Worm (Caenorhabditis elegans) whole organism, L3 larva: ENCODE data around the gene srz-1.

Experiments used
- nhr-28 ChIP-seq: fragments of 150-350 bp; optimal IDR thresholded peaks from 2 replicates; lab custom pipeline; 2014; ENCODE audit warnings: missing biosample characterization, missing genetic modification characterization
- snpc-4 ChIP-seq: fragments of 150-350 bp; optimal IDR thresholded peaks from 2 replicates; lab custom pipeline; 2014; ENCODE audit warnings: missing biosample characterization, missing genetic modification characterization

DNA sequence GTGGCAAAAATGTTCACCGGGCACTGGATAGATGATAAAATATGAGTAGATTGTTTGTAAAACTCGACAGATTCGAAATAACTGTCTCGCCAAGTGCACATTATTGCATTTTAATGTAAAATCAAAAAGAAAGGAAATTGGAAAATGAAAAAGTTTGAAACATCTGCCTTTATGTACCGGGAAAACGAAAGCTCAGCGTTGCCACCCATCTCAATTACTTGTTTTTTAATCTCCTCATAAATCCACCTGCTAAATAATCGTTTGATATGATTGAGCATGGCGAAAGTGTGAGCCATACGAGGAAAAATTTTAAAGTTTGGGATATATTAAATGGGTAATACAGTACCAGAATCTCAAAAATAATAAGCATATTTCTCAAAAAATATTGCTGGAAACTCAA, 40.9 kb downstream of the srz-1 start, which contains the start of gene srh-137:
- TF ChIP-seq snpc-4 (tag; lab: Kevin White, UChicago) (no peak), nhr-28 (tag; lab: Kevin White, UChicago) (no peak)
